Worm (Caenorhabditis elegans) whole organism, L4 larva: ENCODE data around the gene arle-14.
A peak's percentile ranks its signal among the peaks of the same experiment; 100 is the strongest.

Experiments
- R02D3.7 ChIP-seq: fragments of 150-350 bp; sonication (generic microtip); optimal IDR thresholded peaks from 3 replicates; lab custom pipeline; 2014; ENCODE audit warnings: missing biosample characterization, missing genetic modification characterization
- T26A8.4 ChIP-seq: fragments of 200-800 bp; sonication (Bioruptor generic); IDR thresholded peaks from 2 replicates; pipeline ENCODE4 v1.3.6; 2022; ENCODE audit warnings: missing genetic modification characterization, missing compliant biosample characterization
- Y105C5A.15 ChIP-seq: fragments of 200-800 bp; sonication (Bioruptor generic); IDR thresholded peaks from 2 replicates; pipeline ENCODE4 v1.3.6; 2022; ENCODE audit warnings: missing genetic modification characterization, missing compliant biosample characterization
- Y75B8A.6 ChIP-seq: fragments of 200-800 bp; sonication (Bioruptor generic); IDR thresholded peaks from 2 replicates; pipeline ENCODE4 v1.3.6; 2022; ENCODE audit warnings: missing genetic modification reagents, missing genetic modification characterization, missing compliant biosample characterization
- aha-1 ChIP-seq: fragments of 150-350 bp; peaks from one replicate; lab custom pipeline; 2014; ENCODE audit warnings: missing biosample characterization, missing genetic modification characterization
- aly-2 ChIP-seq: sonication (generic microtip); optimal IDR thresholded peaks from 2 replicates; lab custom pipeline; 2018; ENCODE audit warnings: missing biosample characterization, missing genetic modification characterization
- ama-1 ChIP-seq: fragments of 150-350 bp; optimal IDR thresholded peaks from 2 replicates; lab custom pipeline; 2014; ENCODE audit warnings: inconsistent platforms, mixed read lengths
- arid-1 ChIP-seq: fragments of 200-800 bp; sonication (Bioruptor generic); conservative IDR thresholded peaks from 2 replicates; pipeline ENCODE4 v1.3.6; 2022; ENCODE audit warnings: missing genetic modification reagents, missing genetic modification characterization, missing compliant biosample characterization
- ceh-32 ChIP-seq: sonication (generic microtip); optimal IDR thresholded peaks from 2 replicates; lab custom pipeline; 2016; ENCODE audit warnings: mild to moderate bottlenecking, missing genetic modification characterization, missing compliant biosample characterization; ENCODE audit not compliant: poor library complexity
- ceh-62 ChIP-seq: sonication (generic microtip); optimal IDR thresholded peaks from 2 replicates; lab custom pipeline; 2017; ENCODE audit warnings: missing biosample characterization, missing genetic modification characterization
- ces-1 ChIP-seq: fragments of 150-350 bp; sonication (generic microtip); optimal IDR thresholded peaks from 4 replicates; lab custom pipeline; 2014; ENCODE audit warnings: missing biosample characterization, missing genetic modification reagents, missing genetic modification characterization
- ctbp-1 ChIP-seq: fragments of 200-800 bp; sonication (Bioruptor generic); IDR thresholded peaks from 2 replicates; pipeline ENCODE4 v1.3.6; 2022; ENCODE audit warnings: missing genetic modification reagents, missing genetic modification characterization, missing compliant biosample characterization
- dmd-6 ChIP-seq: fragments of 200-800 bp; sonication (Bioruptor generic); IDR thresholded peaks from 2 replicates; pipeline ENCODE4 v1.3.6; 2022; ENCODE audit warnings: missing genetic modification reagents, missing genetic modification characterization, missing compliant biosample characterization
- egl-27 ChIP-seq: sonication (generic microtip); optimal IDR thresholded peaks from 3 replicates; lab custom pipeline; 2017; ENCODE audit warnings: missing biosample characterization, missing genetic modification reagents, missing genetic modification characterization
- fkh-10 ChIP-seq: fragments of 150-350 bp; optimal IDR thresholded peaks from 2 replicates; lab custom pipeline; 2014; ENCODE audit warnings: missing biosample characterization, missing genetic modification reagents, missing genetic modification characterization
- fos-1 ChIP-seq: fragments of 150-350 bp; optimal IDR thresholded peaks from 2 replicates; lab custom pipeline; 2014; ENCODE audit warnings: missing biosample characterization, missing genetic modification characterization
- gei-8 ChIP-seq: fragments of 200-800 bp; sonication (Bioruptor generic); optimal IDR thresholded peaks from 2 replicates; lab custom pipeline; 2018; ENCODE audit warnings: mild to moderate bottlenecking, missing genetic modification characterization, missing compliant biosample characterization
- hlh-11 ChIP-seq: fragments of 200-800 bp; sonication (Bioruptor generic); optimal IDR thresholded peaks from 2 replicates; lab custom pipeline; 2018; ENCODE audit warnings: mild to moderate bottlenecking, missing genetic modification characterization, missing compliant biosample characterization
- hlh-30 ChIP-seq: sonication (generic microtip); optimal IDR thresholded peaks from 2 replicates; lab custom pipeline; 2017; ENCODE audit warnings: antibody characterized with exemption, mild to moderate bottlenecking, missing genetic modification characterization, missing compliant biosample characterization; ENCODE audit not compliant: insufficient read depth
- jun-1 ChIP-seq: fragments of 150-350 bp; optimal IDR thresholded peaks from 2 replicates; lab custom pipeline; 2014; ENCODE audit warnings: missing biosample characterization, missing genetic modification reagents, missing genetic modification characterization
- lim-7 ChIP-seq: fragments of 200-800 bp; sonication (Bioruptor generic); IDR thresholded peaks from 2 replicates; pipeline ENCODE4 v1.3.6; 2022; ENCODE audit warnings: missing genetic modification characterization, missing compliant biosample characterization
- lin-1 ChIP-seq: fragments of 200-800 bp; sonication (Bioruptor generic); IDR thresholded peaks from 2 replicates; pipeline ENCODE4 v1.3.6; 2022; ENCODE audit warnings: missing genetic modification reagents, missing genetic modification characterization, missing compliant biosample characterization
- lin-29 ChIP-seq: fragments of 200-800 bp; sonication (Bioruptor generic); IDR thresholded peaks from 2 replicates; pipeline ENCODE4 v1.3.6; 2022; ENCODE audit warnings: missing genetic modification reagents, missing genetic modification characterization, missing compliant biosample characterization
- lin-38 ChIP-seq: fragments of 200-800 bp; sonication (Bioruptor generic); IDR thresholded peaks from 2 replicates; pipeline ENCODE4 v1.3.6; 2022; ENCODE audit warnings: missing genetic modification reagents, missing genetic modification characterization, missing compliant biosample characterization
- madf-5 ChIP-seq, 2 experiments: fragments of 200-800 bp; sonication (Bioruptor generic); IDR thresholded peaks; 2 replicates each; pipeline ENCODE4 v1.3.6; 2022; ENCODE audit warnings: missing compliant biosample characterization in 2 of 2, missing genetic modification characterization in 2 of 2
- mdt-29 ChIP-seq: fragments of 200-800 bp; sonication (Bioruptor generic); IDR thresholded peaks from 2 replicates; pipeline ENCODE4 v1.3.6; 2022; ENCODE audit warnings: missing genetic modification reagents, missing genetic modification characterization, missing compliant biosample characterization
- mes-2 ChIP-seq: sonication (generic microtip); optimal IDR thresholded peaks from 2 replicates; lab custom pipeline; 2016; ENCODE audit warnings: missing genotype, mild to moderate bottlenecking, missing genetic modification characterization, missing compliant biosample characterization; ENCODE audit not compliant: poor library complexity, severe bottlenecking
- mxl-2 ChIP-seq: fragments of 200-800 bp; sonication (Bioruptor generic); conservative IDR thresholded peaks from 2 replicates; pipeline ENCODE4 v1.3.6; 2022; ENCODE audit warnings: missing genetic modification reagents, missing genetic modification characterization, missing compliant biosample characterization
- mxl-3 ChIP-seq: fragments of 200-800 bp; sonication (Bioruptor generic); optimal IDR thresholded peaks from 2 replicates; lab custom pipeline; 2018; ENCODE audit warnings: mild to moderate bottlenecking, missing genetic modification characterization, missing compliant biosample characterization
- nhr-102 ChIP-seq: sonication (generic microtip); optimal IDR thresholded peaks from 2 replicates; lab custom pipeline; 2016; ENCODE audit warnings: mild to moderate bottlenecking, missing genetic modification characterization, moderate library complexity, missing compliant biosample characterization
- nhr-11 ChIP-seq: fragments of 150-350 bp; optimal IDR thresholded peaks from 2 replicates; lab custom pipeline; 2014; ENCODE audit warnings: missing biosample characterization, missing genetic modification characterization
- nhr-25 ChIP-seq: sonication (generic microtip); optimal IDR thresholded peaks from 2 replicates; lab custom pipeline; 2017; ENCODE audit warnings: missing genetic modification characterization, mild to moderate bottlenecking, missing compliant biosample characterization, antibody characterized with exemption, moderate library complexity, borderline replicate concordance; ENCODE audit not compliant: insufficient read depth
- nhr-28 ChIP-seq: fragments of 150-350 bp; optimal IDR thresholded peaks from 2 replicates; lab custom pipeline; 2014; ENCODE audit warnings: missing biosample characterization, missing genetic modification characterization
- nhr-48 ChIP-seq: sonication (generic microtip); optimal IDR thresholded peaks from 2 replicates; lab custom pipeline; 2016; ENCODE audit warnings: mild to moderate bottlenecking, missing genetic modification characterization, missing compliant biosample characterization
- nhr-6 ChIP-seq: fragments of 150-350 bp; optimal IDR thresholded peaks from 2 replicates; lab custom pipeline; 2014; ENCODE audit warnings: missing biosample characterization, missing genetic modification characterization
- nhr-76 ChIP-seq: fragments of 150-350 bp; optimal IDR thresholded peaks from 2 replicates; lab custom pipeline; 2014; ENCODE audit warnings: missing biosample characterization, missing genetic modification characterization
- nhr-77 ChIP-seq: fragments of 150-350 bp; optimal IDR thresholded peaks from 2 replicates; lab custom pipeline; 2014; ENCODE audit warnings: missing biosample characterization, missing genetic modification characterization
- php-3 ChIP-seq: fragments of 200-800 bp; sonication (Bioruptor generic); IDR thresholded peaks from 2 replicates; pipeline ENCODE4 v1.3.6; 2022; ENCODE audit warnings: missing genetic modification reagents, missing genetic modification characterization, missing compliant biosample characterization
- pqm-1 ChIP-seq: sonication (generic microtip); optimal IDR thresholded peaks from 2 replicates; lab custom pipeline; 2017; ENCODE audit warnings: missing biosample characterization, missing genetic modification characterization
- rbr-2 ChIP-seq: sonication (generic microtip); optimal IDR thresholded peaks from 2 replicates; lab custom pipeline; 2016; ENCODE audit warnings: missing genotype, missing genetic modification characterization, missing compliant biosample characterization
- snpc-1.2 ChIP-seq: fragments of 200-800 bp; sonication (Bioruptor generic); IDR thresholded peaks from 2 replicates; pipeline ENCODE4 v1.3.6; 2022; ENCODE audit warnings: missing genetic modification reagents, missing genetic modification characterization, missing compliant biosample characterization
- spr-1 ChIP-seq: sonication (generic microtip); optimal IDR thresholded peaks from 2 replicates; lab custom pipeline; 2016; ENCODE audit warnings: mild to moderate bottlenecking, missing genetic modification characterization, missing compliant biosample characterization
- tag-97 ChIP-seq: fragments of 200-800 bp; sonication (Bioruptor generic); IDR thresholded peaks from 2 replicates; pipeline ENCODE4 v1.3.6; 2022; ENCODE audit warnings: missing genetic modification characterization, missing compliant biosample characterization
- vab-7 ChIP-seq: fragments of 200-800 bp; sonication (Bioruptor generic); IDR thresholded peaks from 2 replicates; pipeline ENCODE4 v1.3.6; 2022; ENCODE audit warnings: missing genetic modification reagents, missing genetic modification characterization, missing compliant biosample characterization
- zag-1 ChIP-seq: fragments of 150-350 bp; optimal IDR thresholded peaks from 2 replicates; lab custom pipeline; 2014; ENCODE audit warnings: missing biosample characterization, missing genetic modification characterization
- zfp-2 ChIP-seq: sonication (generic microtip); optimal IDR thresholded peaks from 2 replicates; lab custom pipeline; 2016; ENCODE audit warnings: mild to moderate bottlenecking, missing genetic modification characterization, missing compliant biosample characterization
- zfp-3 ChIP-seq: fragments of 200-800 bp; sonication (Bioruptor generic); conservative IDR thresholded peaks from 2 replicates; pipeline ENCODE4 v1.3.6; 2022; ENCODE audit warnings: missing genetic modification reagents, missing genetic modification characterization, missing compliant biosample characterization
- ztf-11 ChIP-seq: fragments of 150-350 bp; optimal IDR thresholded peaks from 2 replicates; lab custom pipeline; 2014; ENCODE audit warnings: missing biosample characterization, missing genetic modification characterization
- ztf-7 ChIP-seq: fragments of 150-350 bp; optimal IDR thresholded peaks from 2 replicates; lab custom pipeline; 2014; ENCODE audit warnings: missing biosample characterization, missing genetic modification characterization

arle-14 gene

ce11 chrIII:5709224-5709623, 16.5 kb downstream of the arle-14 start, which contains the start of gene hpo-28 (continued):
- TF ChIP-seq php-3 (GFP tag; lab: Robert Waterston, UW) (no peak), fkh-10 (GFP tag; lab: Kevin White, UChicago) (no peak)

ce11 chrIII:5710045-5710444, 17.3 kb downstream of the arle-14 start, which contains the start of gene B0336.12:
TSS of gene B0336.12 (minus strand) at chrIII:5710145.
- TF ChIP-seq lin-38 (0 out of 2 replicates have a peak, but pooled peaks have one; percentile 22), egl-27 (tag; lab: Kevin White, UChicago) (no peak)

ce11 chrIII:5710676-5711075, 18.0 kb downstream of the arle-14 start:
- TF ChIP-seq ceh-32 (tag; lab: Kevin White, UChicago) (no peak), Y105C5A.15 (GFP tag; lab: Robert Waterston, UW) (no peak), nhr-11 (no peak), mes-2 (peak; percentile 41), mdt-29 (GFP tag; lab: Robert Waterston, UW) (no peak), aha-1 (tag; lab: Kevin White, UChicago) (peak; percentile 83), lin-29 (GFP tag; lab: Robert Waterston, UW) (no peak), Y75B8A.6 (no peak), nhr-76 (tag; lab: Kevin White, UChicago) (no peak), ztf-7 (no peak), nhr-102 (no peak), nhr-25 (tag; lab: Kevin White, UChicago) (no peak), ztf-11 (tag; lab: Kevin White, UChicago) (no peak), lim-7 (GFP tag; lab: Robert Waterston, UW) (no peak), ctbp-1 (GFP tag; lab: Robert Waterston, UW) (no peak), nhr-6 (no peak), vab-7 (GFP tag; lab: Robert Waterston, UW) (no peak), ama-1 (peak; percentile 51), hlh-30 (tag; lab: Kevin White, UChicago) (peak; percentile 44), zfp-3 (GFP tag; lab: Robert Waterston, UW) (no peak), fos-1 (tag; lab: Kevin White, UChicago) (no peak), T26A8.4 (GFP tag; lab: Robert Waterston, UW) (no peak), snpc-1.2 (GFP tag; lab: Robert Waterston, UW) (no peak), mxl-2 (GFP tag; lab: Robert Waterston, UW) (no peak), arid-1 (GFP tag; lab: Robert Waterston, UW) (no peak), ceh-62 (tag; lab: Kevin White, UChicago) (no peak), zfp-2 (no peak), spr-1 (peak; percentile 45), nhr-77 (tag; lab: Kevin White, UChicago) (no peak), R02D3.7 (no peak), lin-1 (GFP tag; lab: Robert Waterston, UW) (no peak), jun-1 (tag; lab: Kevin White, UChicago) (no peak), hlh-11 (tag; lab: Kevin White, UChicago) (peak; percentile 86), gei-8 (no peak), mxl-3 (peak; percentile 95), tag-97 (GFP tag; lab: Robert Waterston, UW) (no peak), pqm-1 (tag; lab: Kevin White, UChicago) (peak; percentile 4), fkh-10 (GFP tag; lab: Kevin White, UChicago) (no peak), madf-5 (GFP tag; IDR thresholded peaks at IDR 0.05; lab: Robert Waterston, UW) (no peak), aly-2 (tag; lab: Kevin White, UChicago) (no peak), nhr-48 (tag; lab: Kevin White, UChicago) (peak; percentile 64), nhr-28 (tag; lab: Kevin White, UChicago) (peak; percentile 86), ces-1 (GFP tag; lab: Kevin White, UChicago) (no peak), dmd-6 (GFP tag; lab: Robert Waterston, UW) (peak; percentile 30; the same call in 1 of the 2 replicates), rbr-2 (peak; percentile 22), zag-1 (no peak)
